Fruit fly (Drosophila melanogaster) whole organism, embryonic: ENCODE measurements around the gene Cdc14.
A peak's percentile ranks its signal among the peaks of the same experiment; 100 is the strongest.

Experiments
- Bgb ChIP-seq: fragments of 200-800 bp; sonication (Bioruptor generic); IDR thresholded peaks from 2 replicates; pipeline ENCODE4 v1.3.6; 2022; ENCODE audit warnings: missing biosample characterization, missing genetic modification characterization; ENCODE audit not compliant: partially characterized antibody
- Bteb2 ChIP-seq: fragments of 200-800 bp; sonication (Bioruptor generic); optimal IDR thresholded peaks from 2 replicates; lab custom pipeline; 2016; ENCODE audit warnings: missing biosample characterization, missing genetic modification characterization
- CG10147 ChIP-seq: fragments of 200-800 bp; sonication (Bioruptor generic); optimal IDR thresholded peaks from 2 replicates; lab custom pipeline; 2019; ENCODE audit warnings: missing biosample characterization, mild to moderate bottlenecking, missing genetic modification characterization, moderate library complexity
- CG11456 ChIP-seq: fragments of 200-800 bp; sonication (Bioruptor generic); IDR thresholded peaks from 3 replicates; pipeline ENCODE4 v1.3.6; 2022; ENCODE audit warnings: missing biosample characterization, missing genetic modification characterization
- CG12769 ChIP-seq: fragments of 200-800 bp; sonication (Bioruptor generic); optimal IDR thresholded peaks from 2 replicates; lab custom pipeline; 2019; ENCODE audit warnings: missing biosample characterization, mild to moderate bottlenecking, missing genetic modification characterization, moderate library complexity
- CG13287 ChIP-seq: fragments of 200-800 bp; sonication (Bioruptor generic); IDR thresholded peaks from 2 replicates; pipeline ENCODE4 v1.3.6; 2022; ENCODE audit warnings: missing biosample characterization, missing genetic modification characterization; ENCODE audit not compliant: partially characterized antibody
- CG14441 ChIP-seq: fragments of 200-800 bp; sonication (Bioruptor generic); IDR thresholded peaks from 2 replicates; pipeline ENCODE4 v1.3.6; 2022; ENCODE audit warnings: missing biosample characterization, missing genetic modification characterization
- CG15601 ChIP-seq: fragments of 200-800 bp; sonication (Bioruptor generic); optimal IDR thresholded peaks from 3 replicates; lab custom pipeline; 2019; ENCODE audit warnings: missing biosample characterization, mild to moderate bottlenecking, missing genetic modification characterization, moderate library complexity
- CG1603 ChIP-seq: fragments of 200-800 bp; sonication (Bioruptor generic); optimal IDR thresholded peaks from 2 replicates; lab custom pipeline; 2019; ENCODE audit warnings: missing biosample characterization, mild to moderate bottlenecking, missing genetic modification characterization, moderate library complexity
- CG16813 ChIP-seq: fragments of 200-800 bp; sonication (Bioruptor generic); IDR thresholded peaks from 3 replicates; pipeline ENCODE4 v1.3.6; 2022; ENCODE audit warnings: missing biosample characterization, missing genetic modification characterization; ENCODE audit not compliant: partially characterized antibody
- CG16815 ChIP-seq: fragments of 200-800 bp; sonication (Bioruptor generic); optimal IDR thresholded peaks from 3 replicates; lab custom pipeline; 2017; ENCODE audit warnings: missing biosample characterization, mild to moderate bottlenecking, missing genetic modification characterization
- CG1792 ChIP-seq: fragments of 200-800 bp; sonication (Bioruptor generic); optimal IDR thresholded peaks from 2 replicates; lab custom pipeline; 2016; ENCODE audit warnings: missing biosample characterization, missing genetic modification characterization
- CG1832 ChIP-seq: fragments of 200-800 bp; sonication (Bioruptor generic); optimal IDR thresholded peaks from 2 replicates; lab custom pipeline; 2017; ENCODE audit warnings: missing biosample characterization, mild to moderate bottlenecking, missing genetic modification characterization, inconsistent platforms
- CG18619 ChIP-seq: fragments of 200-800 bp; sonication (Bioruptor generic); optimal IDR thresholded peaks from 3 replicates; lab custom pipeline; 2017; ENCODE audit warnings: missing biosample characterization, mild to moderate bottlenecking, missing genetic modification characterization
- CG2120 ChIP-seq: fragments of 200-800 bp; sonication (Bioruptor generic); optimal IDR thresholded peaks from 3 replicates; lab custom pipeline; 2016; ENCODE audit warnings: missing biosample characterization, missing genetic modification characterization
- CG3407 ChIP-seq: fragments of 200-800 bp; sonication (Bioruptor generic); optimal IDR thresholded peaks from 2 replicates; lab custom pipeline; 2018; ENCODE audit warnings: missing biosample characterization, mild to moderate bottlenecking, missing genetic modification characterization
- CG34224 ChIP-seq: fragments of 200-800 bp; sonication (Bioruptor generic); IDR thresholded peaks from 3 replicates; pipeline ENCODE4 v1.3.6; 2022; ENCODE audit warnings: missing biosample characterization, missing genetic modification characterization; ENCODE audit not compliant: partially characterized antibody
- CG43689 ChIP-seq: fragments of 200-800 bp; sonication (Bioruptor generic); IDR thresholded peaks from 2 replicates; pipeline ENCODE4 v1.3.6; 2022; ENCODE audit warnings: missing biosample characterization, missing genetic modification characterization
- CG4404 ChIP-seq: fragments of 200-800 bp; sonication (Bioruptor generic); IDR thresholded peaks from 2 replicates; pipeline ENCODE4 v1.3.6; 2022; ENCODE audit warnings: missing biosample characterization, missing genetic modification characterization
- CG6854 ChIP-seq: fragments of 200-800 bp; sonication (Bioruptor generic); optimal IDR thresholded peaks from 3 replicates; lab custom pipeline; 2017; ENCODE audit warnings: missing biosample characterization, mild to moderate bottlenecking, missing genetic modification characterization
- CG7786 ChIP-seq: fragments of 200-800 bp; sonication (Bioruptor generic); optimal IDR thresholded peaks from 2 replicates; lab custom pipeline; 2016; ENCODE audit warnings: missing biosample characterization, missing genetic modification characterization
- CG8478 ChIP-seq: fragments of >200 bp; optimal IDR thresholded peaks from 2 replicates; lab custom pipeline; 2018
- CG8765 ChIP-seq: fragments of 200-800 bp; sonication (Bioruptor generic); IDR thresholded peaks from 2 replicates; pipeline ENCODE4 v1.3.6; 2022; ENCODE audit warnings: missing biosample characterization, missing genetic modification characterization
- CG9932 ChIP-seq: fragments of 200-800 bp; sonication (Bioruptor generic); IDR thresholded peaks from 2 replicates; pipeline ENCODE4 v1.3.6; 2022; ENCODE audit warnings: missing biosample characterization, missing genetic modification characterization
- Camta ChIP-seq: fragments of 200-800 bp; sonication (Bioruptor generic); optimal IDR thresholded peaks from 2 replicates; lab custom pipeline; 2016; ENCODE audit warnings: missing biosample characterization, missing genetic modification characterization
- Chrac-16 ChIP-seq: fragments of 200-800 bp; sonication (Bioruptor generic); optimal IDR thresholded peaks from 3 replicates; lab custom pipeline; 2016; ENCODE audit warnings: missing biosample characterization, missing genetic modification characterization
- D ChIP-seq, 2 experiments: fragments of 200-800 bp in 1 of 2; fragments of >200 bp in 1 of 2; sonication (Bioruptor generic) in 1 of 2; optimal IDR thresholded peaks; 2 replicates in 1 of 2; 3 replicates in 1 of 2; lab custom pipeline; 2017; ENCODE audit warnings: mild to moderate bottlenecking in 1 of 2, missing biosample characterization in 1 of 2, missing genetic modification characterization in 1 of 2, missing genetic modification reagents in 1 of 2
- Eip74EF ChIP-seq, 2 experiments: fragments of 200-800 bp in 1 of 2; fragments of >200 bp in 1 of 2; sonication (Bioruptor generic) in 1 of 2; optimal IDR thresholded peaks; 2 replicates each; lab custom pipeline; 2017 to 2019; ENCODE audit warnings: missing biosample characterization in 2 of 2, missing genetic modification characterization in 2 of 2, mild to moderate bottlenecking in 1 of 2, moderate library complexity in 1 of 2
- Elba2 ChIP-seq: fragments of 200-800 bp; sonication (Bioruptor generic); optimal IDR thresholded peaks from 3 replicates; lab custom pipeline; 2016; ENCODE audit warnings: missing biosample characterization, missing genetic modification characterization
- Ptx1 ChIP-seq: fragments of 200-800 bp; sonication (Bioruptor generic); IDR thresholded peaks from 2 replicates; pipeline ENCODE4 v1.3.6; 2022; ENCODE audit warnings: missing biosample characterization, missing genetic modification characterization
- Rfx ChIP-seq: fragments of 200-800 bp; sonication (Bioruptor generic); IDR thresholded peaks from 2 replicates; pipeline ENCODE4 v1.3.6; 2022; ENCODE audit warnings: missing biosample characterization, missing genetic modification characterization
- cg ChIP-seq: fragments of 200-800 bp; sonication (Bioruptor generic); optimal IDR thresholded peaks from 3 replicates; lab custom pipeline; 2019; ENCODE audit warnings: missing biosample characterization, mild to moderate bottlenecking, missing genetic modification characterization, moderate library complexity
- crc ChIP-seq: fragments of 200-800 bp; sonication (Bioruptor generic); optimal IDR thresholded peaks from 2 replicates; lab custom pipeline; 2016; ENCODE audit warnings: missing biosample characterization, missing genetic modification characterization
- dan ChIP-seq: fragments of 200-800 bp; sonication (Bioruptor generic); IDR thresholded peaks from 2 replicates; pipeline ENCODE4 v1.3.6; 2022; ENCODE audit warnings: missing biosample characterization, missing genetic modification characterization
- eyg ChIP-seq: fragments of 200-800 bp; sonication (Bioruptor generic); optimal IDR thresholded peaks from 3 replicates; lab custom pipeline; 2016; ENCODE audit warnings: missing biosample characterization, missing genetic modification characterization
- fd3F ChIP-seq: fragments of 200-800 bp; sonication (Bioruptor generic); optimal IDR thresholded peaks from 2 replicates; lab custom pipeline; 2018; ENCODE audit warnings: missing biosample characterization, mild to moderate bottlenecking, missing genetic modification characterization, moderate library complexity
- kay ChIP-seq: fragments of 200-800 bp; sonication (Bioruptor generic); optimal IDR thresholded peaks from 2 replicates; lab custom pipeline; 2016; ENCODE audit warnings: missing biosample characterization, missing genetic modification characterization
- knrl ChIP-seq: fragments of 200-800 bp; sonication (Bioruptor generic); IDR thresholded peaks from 3 replicates; pipeline ENCODE4 v1.3.6; 2022; ENCODE audit warnings: missing biosample characterization, missing genetic modification characterization; ENCODE audit not compliant: partially characterized antibody
- mam ChIP-seq: fragments of 200-800 bp; sonication (Bioruptor generic); optimal IDR thresholded peaks from 3 replicates; lab custom pipeline; 2016; ENCODE audit warnings: missing biosample characterization, missing genetic modification characterization
- mirr ChIP-seq: fragments of 200-800 bp; sonication (Bioruptor generic); optimal IDR thresholded peaks from 3 replicates; lab custom pipeline; 2018; ENCODE audit warnings: missing biosample characterization, mild to moderate bottlenecking, missing genetic modification characterization
- nerfin-1 ChIP-seq: fragments of 200-800 bp; sonication (Bioruptor generic); optimal IDR thresholded peaks from 3 replicates; lab custom pipeline; 2019; ENCODE audit warnings: missing biosample characterization, mild to moderate bottlenecking, missing genetic modification characterization, moderate library complexity
- onecut ChIP-seq: fragments of 200-800 bp; sonication (Bioruptor generic); IDR thresholded peaks from 2 replicates; pipeline ENCODE4 v1.3.6; 2022; ENCODE audit warnings: missing biosample characterization, missing genetic modification characterization
- otp ChIP-seq: fragments of 200-800 bp; sonication (Bioruptor generic); IDR thresholded peaks from 3 replicates; pipeline ENCODE4, ENCODE4 v1.3.6; 2022; ENCODE audit warnings: missing biosample characterization, missing genetic modification characterization
- pros ChIP-seq: fragments of 200-800 bp; sonication (Bioruptor generic); optimal IDR thresholded peaks from 3 replicates; lab custom pipeline; 2019; ENCODE audit warnings: missing biosample characterization, mild to moderate bottlenecking, missing genetic modification characterization, moderate library complexity
- pum ChIP-seq: fragments of 200-800 bp; sonication (Bioruptor generic); optimal IDR thresholded peaks from 2 replicates; lab custom pipeline; 2016; ENCODE audit warnings: missing biosample characterization, missing genetic modification characterization
- ranshi ChIP-seq: fragments of 200-800 bp; sonication (Bioruptor generic); IDR thresholded peaks from 2 replicates; pipeline ENCODE4 v1.3.6; 2022; ENCODE audit warnings: missing biosample characterization, missing genetic modification characterization
- seq ChIP-seq: fragments of 200-800 bp; sonication (Bioruptor generic); IDR thresholded peaks from 2 replicates; pipeline ENCODE4 v1.3.6; 2022; ENCODE audit warnings: missing biosample characterization, missing genetic modification characterization
- shn ChIP-seq: fragments of 200-800 bp; sonication (Bioruptor generic); optimal IDR thresholded peaks from 3 replicates; lab custom pipeline; 2016; ENCODE audit warnings: missing biosample characterization, missing genetic modification characterization
- wdn ChIP-seq: fragments of 200-800 bp; sonication (Bioruptor generic); IDR thresholded peaks from 2 replicates; pipeline ENCODE4 v1.3.6; 2022; ENCODE audit warnings: missing biosample characterization, missing genetic modification characterization
- wek ChIP-seq: fragments of 200-800 bp; sonication (Bioruptor generic); optimal IDR thresholded peaks from 3 replicates; lab custom pipeline; 2018; ENCODE audit warnings: missing biosample characterization, mild to moderate bottlenecking, missing genetic modification characterization, moderate library complexity

Cdc14 gene

DNA sequence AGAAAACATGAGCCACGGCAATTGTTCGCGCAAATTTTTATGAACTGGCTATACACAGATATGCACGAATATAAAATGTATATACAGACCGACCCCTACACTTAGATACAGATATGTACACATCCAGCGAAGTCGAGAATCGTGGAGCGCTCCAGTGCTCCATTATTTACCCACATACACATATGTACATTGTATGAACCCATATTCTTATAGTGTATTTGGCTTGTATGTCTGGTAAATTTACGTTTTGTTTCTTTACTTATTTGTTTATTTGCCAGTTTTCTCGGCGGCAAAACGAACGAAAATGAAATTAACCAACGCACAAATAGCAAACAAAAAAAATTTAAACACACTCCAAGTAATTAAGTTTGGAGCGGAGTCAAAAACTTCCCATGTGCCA, 2.9 kb upstream of the Cdc14 start (continued):
- TF ChIP-seq pros (GFP tag; lab: Kevin White, UChicago): no peak
- TF ChIP-seq CG9932 (GFP tag; lab: Robert Waterston, UW): peak; percentile 49
- TF ChIP-seq CG3407: peak; percentile 39
- TF ChIP-seq CG11456 (GFP tag; lab: Robert Waterston, UW): peak; percentile 56; the same call in 1 of the 3 replicates
- no peak for TF ChIP-seq CG13287
- TF ChIP-seq eyg (GFP tag; lab: Kevin White, UChicago): peak; percentile 70
- peak; percentile 45 for TF ChIP-seq nerfin-1 (tag; lab: Kevin White, UChicago)
- no peak for TF ChIP-seq CG1832 (GFP tag; lab: Kevin White, UChicago)
- TF ChIP-seq crc (GFP tag; lab: Kevin White, UChicago): peak; percentile 3
- no peak for TF ChIP-seq knrl
- TF ChIP-seq CG16813 (GFP tag; lab: Robert Waterston, UW): no peak
- TF ChIP-seq CG6854 (GFP tag; lab: Kevin White, UChicago): peak; percentile 33
- peak; percentile 67 for TF ChIP-seq CG1792
- TF ChIP-seq Bgb (GFP tag; lab: Robert Waterston, UW): no peak
- TF ChIP-seq dan: no peak
- TF ChIP-seq onecut (GFP tag; lab: Robert Waterston, UW): no peak
- peak; percentile 93 for TF ChIP-seq mirr (GFP tag; lab: Kevin White, UChicago)
- TF ChIP-seq Bteb2 (GFP tag; lab: Kevin White, UChicago): peak; percentile 25
- peak; percentile 65 for TF ChIP-seq cg
- TF ChIP-seq CG14441 (GFP tag; lab: Robert Waterston, UW): no peak
- TF ChIP-seq CG18619 (GFP tag; lab: Kevin White, UChicago): peak; percentile 34
- TF ChIP-seq CG8765 (GFP tag; lab: Robert Waterston, UW): no peak
- TF ChIP-seq CG43689: no peak
- TF ChIP-seq CG16815 (GFP tag; lab: Kevin White, UChicago): no peak
- peak; percentile 26 for TF ChIP-seq wek (GFP tag; lab: Kevin White, UChicago)
- TF ChIP-seq CG4404 (GFP tag; lab: Robert Waterston, UW): no peak
- no peak for TF ChIP-seq CG8478 (lab: Kevin White, UChicago)
- peak; percentile 51; the same call in 1 of the 3 replicates for TF ChIP-seq otp (GFP tag; lab: Robert Waterston, UW)
- peak; percentile 61 for TF ChIP-seq CG15601 (tag; lab: Kevin White, UChicago)
- TF ChIP-seq Camta (GFP tag; lab: Kevin White, UChicago): peak; percentile 51
- TF ChIP-seq D (optimal IDR thresholded peaks at IDR 0.05; lab: Kevin White, UChicago): no peak
- no peak for TF ChIP-seq D (GFP tag; optimal IDR thresholded peaks at IDR 0.05; lab: Kevin White, UChicago)
- no peak for TF ChIP-seq shn (GFP tag; lab: Kevin White, UChicago)
- no peak for TF ChIP-seq CG34224
- no peak for TF ChIP-seq Elba2 (GFP tag; lab: Kevin White, UChicago)
- peak; percentile 51 for TF ChIP-seq kay (GFP tag; lab: Kevin White, UChicago)
- peak; percentile 1 for TF ChIP-seq mam (GFP tag; lab: Kevin White, UChicago)
- peak; percentile 39; the same call in 1 of the 2 replicates for TF ChIP-seq Rfx
- no peak for TF ChIP-seq Chrac-16 (GFP tag; lab: Kevin White, UChicago)
- no peak for TF ChIP-seq ranshi
- TF ChIP-seq pum (GFP tag; lab: Kevin White, UChicago): no peak
- peak; percentile 56; the same call in 1 of the 2 replicates for TF ChIP-seq seq (GFP tag; lab: Robert Waterston, UW)
- peak; percentile 75 for TF ChIP-seq CG12769
- TF ChIP-seq CG7786 (GFP tag; lab: Kevin White, UChicago): no peak
- no peak for TF ChIP-seq Ptx1
- TF ChIP-seq wdn: peak; percentile 37; the same call in 1 of the 2 replicates
- TF ChIP-seq fd3F (GFP tag; lab: Kevin White, UChicago): peak; percentile 44
- TF ChIP-seq Eip74EF (GFP tag; optimal IDR thresholded peaks at IDR 0.05; lab: Kevin White, UChicago): peak in 1 of 2 experiments; percentile 28
- TF ChIP-seq CG10147 (GFP tag; lab: Kevin White, UChicago): peak; percentile 64
- peak; percentile 35 for TF ChIP-seq CG1603 (tag; lab: Kevin White, UChicago)
- TF ChIP-seq CG2120 (GFP tag; lab: Kevin White, UChicago): peak; percentile 30
